Worm (Caenorhabditis elegans): ENCODE measurements around the gene ZK185.3.

ZK185.3 gene

DNA sequence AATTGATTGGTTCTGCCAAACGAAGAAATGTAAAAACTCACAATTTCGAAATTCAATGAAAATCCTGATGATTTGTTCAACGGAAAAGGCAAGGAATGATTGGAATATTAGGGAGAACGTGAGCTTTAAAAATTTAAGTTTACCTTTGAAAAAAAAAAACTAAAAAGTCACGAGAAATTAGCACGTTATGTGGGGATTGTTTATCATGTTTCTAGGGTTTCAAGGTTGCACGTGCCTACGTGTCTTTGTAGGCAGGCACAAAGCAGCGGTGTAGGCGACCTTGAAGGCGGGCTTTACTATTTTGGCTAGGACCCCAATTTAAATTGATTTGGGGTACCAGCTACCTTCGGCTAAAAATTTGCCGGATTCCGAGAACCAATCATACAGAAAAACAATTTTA lies 37.1 kb upstream of the ZK185.3 start, which contains the start of gene F28E10.4:
TSS of gene F28E10.4 (minus strand) at position 101 of the 400 bp plus-strand sequence.
- no peak for TF ChIP-seq nhr-28 (tag; optimal IDR thresholded peaks at IDR 0.05)
- no peak for TF ChIP-seq lin-13 (tag; optimal IDR thresholded peaks at IDR 0.05)
- TF ChIP-seq tbx-8 (GFP tag; optimal IDR thresholded peaks at IDR 0.05) = no peak
- no peak for TF ChIP-seq lin-32 (GFP tag; optimal IDR thresholded peaks at IDR 0.05)
- no peak for TF ChIP-seq nhr-2 (tag; optimal IDR thresholded peaks at IDR 0.05)
- no peak for TF ChIP-seq mab-5 (tag; optimal IDR thresholded peaks at IDR 0.05)
- no peak for TF ChIP-seq pha-4 (tag; optimal IDR thresholded peaks at IDR 0.05)
- no peak for TF ChIP-seq drap-1 (GFP tag; optimal IDR thresholded peaks at IDR 0.05)
- no peak for TF ChIP-seq nhr-76 (tag; optimal IDR thresholded peaks at IDR 0.05)
- no peak for TF ChIP-seq ham-2 (GFP tag; optimal IDR thresholded peaks at IDR 0.05)
- no peak for TF ChIP-seq ces-1 (GFP tag; optimal IDR thresholded peaks at IDR 0.05)
- no peak for TF ChIP-seq snpc-4 (tag; optimal IDR thresholded peaks at IDR 0.05)
- TF ChIP-seq hlh-1 (tag; optimal IDR thresholded peaks at IDR 0.05) = no peak
- TF ChIP-seq ceh-83 (GFP tag; optimal IDR thresholded peaks at IDR 0.05) = no peak

DNA sequence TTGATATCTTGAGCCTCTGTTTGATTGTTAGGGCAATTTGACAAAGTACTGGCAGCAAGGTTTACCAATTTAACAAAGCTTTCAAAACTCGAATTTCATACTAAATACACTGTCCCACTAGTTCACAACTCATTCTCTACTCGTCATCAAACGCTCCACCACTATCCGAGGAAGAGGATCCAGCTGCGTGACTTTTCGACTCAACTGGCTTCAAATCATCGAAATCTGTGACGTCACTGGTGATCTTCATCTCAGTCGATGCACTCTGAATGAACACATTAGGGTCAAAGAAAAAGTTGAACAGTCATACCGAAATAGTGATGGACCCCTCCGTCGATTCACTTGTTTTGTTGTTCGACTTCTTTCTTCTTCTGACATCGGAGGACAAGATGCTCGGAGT lies 35.6 kb upstream of the ZK185.3 start:
- TF ChIP-seq blmp-1 (tag; optimal IDR thresholded peaks at IDR 0.05) (no peak), drap-1 (GFP tag; optimal IDR thresholded peaks at IDR 0.05) (no peak), ztf-11 (tag; optimal IDR thresholded peaks at IDR 0.05) (no peak), cnd-1 (tag; optimal IDR thresholded peaks at IDR 0.05) (no peak), lin-32 (GFP tag; optimal IDR thresholded peaks at IDR 0.05) (no peak), bed-3 (GFP tag; optimal IDR thresholded peaks at IDR 0.05) (no peak), nhr-2 (tag; optimal IDR thresholded peaks at IDR 0.05) (no peak), pha-4 (tag; optimal IDR thresholded peaks at IDR 0.05) (no peak), ceh-43 (GFP tag; optimal IDR thresholded peaks at IDR 0.05) (no peak), ceh-83 (GFP tag; optimal IDR thresholded peaks at IDR 0.05) (no peak), ham-2 (GFP tag; optimal IDR thresholded peaks at IDR 0.05) (no peak), unc-39 (tag; optimal IDR thresholded peaks at IDR 0.05) (no peak), hlh-1 (tag; optimal IDR thresholded peaks at IDR 0.05) (no peak), snpc-4 (tag; optimal IDR thresholded peaks at IDR 0.05) (no peak), nhr-28 (tag; optimal IDR thresholded peaks at IDR 0.05) (no peak), zip-8 (tag; optimal IDR thresholded peaks at IDR 0.05) (no peak)

- TF ChIP-seq tbx-8 (GFP tag; optimal IDR thresholded peaks at IDR 0.05) (no peak), elt-1 (tag; optimal IDR thresholded peaks at IDR 0.05; ENCODE audit: borderline replicate concordance, insufficient read depth) (no peak), pha-4 (tag; optimal IDR thresholded peaks at IDR 0.05) (no peak), sem-2 (GFP tag; optimal IDR thresholded peaks at IDR 0.05) (no peak), blmp-1 (tag; optimal IDR thresholded peaks at IDR 0.05) (no peak), nhr-28 (tag; optimal IDR thresholded peaks at IDR 0.05) (no peak), cnd-1 (tag; optimal IDR thresholded peaks at IDR 0.05) (no peak), ham-2 (GFP tag; optimal IDR thresholded peaks at IDR 0.05) (no peak), ceh-39 (tag; optimal IDR thresholded peaks at IDR 0.05) (no peak), nhr-2 (tag; optimal IDR thresholded peaks at IDR 0.05) (no peak), zip-8 (tag; optimal IDR thresholded peaks at IDR 0.05) (no peak), ceh-83 (GFP tag; optimal IDR thresholded peaks at IDR 0.05) (no peak), ceh-43 (GFP tag; optimal IDR thresholded peaks at IDR 0.05) (no peak)
Observed at ce11 chrIV:4564541-4564940, 34.3 kb upstream of the ZK185.3 start.

DNA sequence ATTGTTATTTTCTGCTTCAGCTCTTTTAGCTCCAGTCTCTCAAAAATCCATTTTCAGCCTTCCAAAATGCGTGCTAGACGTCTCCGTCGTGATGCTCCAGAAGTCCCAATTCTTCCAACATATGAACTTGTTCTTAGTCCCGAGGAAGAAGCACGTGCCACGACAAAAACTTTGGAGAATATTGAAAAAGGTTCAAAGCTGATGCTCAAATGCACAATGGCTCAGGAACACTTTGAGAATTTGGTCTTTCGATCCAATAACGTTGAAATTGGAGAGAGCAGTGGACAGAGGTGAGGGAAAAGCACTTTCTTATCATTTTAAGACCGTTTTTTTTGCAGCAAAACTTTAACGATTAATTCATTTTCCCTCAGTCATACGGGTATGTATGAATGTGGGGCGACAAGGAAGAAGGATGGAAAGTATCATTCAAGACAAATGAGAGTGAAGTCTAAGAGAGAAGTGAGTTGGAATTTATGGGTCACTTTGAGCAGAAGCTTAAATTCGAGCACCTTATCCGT lies 32.4 kb upstream of the ZK185.3 start, which contains the start of gene igeg-1:
TSS of gene igeg-1 (plus strand) at position 51 of the 518 bp plus-strand sequence.
- TF ChIP-seq elt-3 (tag; optimal IDR thresholded peaks at IDR 0.05) (no peak), sem-2 (GFP tag; optimal IDR thresholded peaks at IDR 0.05) (no peak), ces-1 (GFP tag; optimal IDR thresholded peaks at IDR 0.05) (no peak), M03D4.4 (tag; optimal IDR thresholded peaks at IDR 0.05) (no peak), cnd-1 (tag; optimal IDR thresholded peaks at IDR 0.05) (no peak), mab-5 (tag; optimal IDR thresholded peaks at IDR 0.05) (no peak), nhr-28 (tag; optimal IDR thresholded peaks at IDR 0.05) (no peak), bed-3 (GFP tag; optimal IDR thresholded peaks at IDR 0.05) (no peak), lin-13 (tag; optimal IDR thresholded peaks at IDR 0.05) (no peak), lin-32 (GFP tag; optimal IDR thresholded peaks at IDR 0.05) (no peak), nhr-12 (tag; optimal IDR thresholded peaks at IDR 0.05) (no peak)

ce11 chrIV:4559160-4559559 lies 28.9 kb upstream of the ZK185.3 start:
- no peak for TF ChIP-seq nhr-28 (tag; optimal IDR thresholded peaks at IDR 0.05)
- TF ChIP-seq nhr-12 (tag; optimal IDR thresholded peaks at IDR 0.05) = no peak
- TF ChIP-seq nhr-76 (tag; optimal IDR thresholded peaks at IDR 0.05) = no peak
- TF ChIP-seq tbx-8 (GFP tag; optimal IDR thresholded peaks at IDR 0.05) = no peak
- TF ChIP-seq zip-8 (tag; optimal IDR thresholded peaks at IDR 0.05) = no peak
- no peak for TF ChIP-seq ztf-11 (tag; optimal IDR thresholded peaks at IDR 0.05)

ce11 chrIV:4557731-4558130 lies 27.5 kb upstream of the ZK185.3 start:
- TF ChIP-seq ceh-39 (tag; optimal IDR thresholded peaks at IDR 0.05) = no peak
- no peak for TF ChIP-seq mep-1 (tag; optimal IDR thresholded peaks at IDR 0.05)
- no peak for TF ChIP-seq bed-3 (GFP tag; optimal IDR thresholded peaks at IDR 0.05)
- no peak for TF ChIP-seq ztf-11 (tag; optimal IDR thresholded peaks at IDR 0.05)

All from whole organism, mixed stage, embryonic.